Fruit fly (Drosophila melanogaster) whole organism, embryonic: ENCODE results near the gene Ino80.

Experiments
- Awh ChIP-seq: fragments of 200-800 bp; sonication (Bioruptor generic); IDR thresholded peaks from 2 replicates; pipeline ENCODE4, ENCODE4 v1.3.6; 2022; ENCODE audit warnings: missing biosample characterization, missing genetic modification characterization
- CG10959 ChIP-seq: fragments of 200-800 bp; sonication (Bioruptor generic); IDR thresholded peaks from 2 replicates; pipeline ENCODE4 v1.3.6; 2022; ENCODE audit warnings: missing biosample characterization, missing genetic modification characterization
- CG11504 ChIP-seq: fragments of 200-800 bp; sonication (Bioruptor generic); optimal IDR thresholded peaks from 3 replicates; lab custom pipeline; 2019; ENCODE audit warnings: missing biosample characterization, mild to moderate bottlenecking, missing genetic modification characterization, moderate library complexity
- CG12071 ChIP-seq: fragments of 200-800 bp; sonication (Bioruptor generic); optimal IDR thresholded peaks from 3 replicates; lab custom pipeline; 2018; ENCODE audit warnings: missing biosample characterization, mild to moderate bottlenecking, missing genetic modification characterization
- CG1233 ChIP-seq: fragments of 200-800 bp; sonication (Bioruptor generic); optimal IDR thresholded peaks from 4 replicates; lab custom pipeline; 2018; ENCODE audit warnings: missing biosample characterization, mild to moderate bottlenecking, missing genetic modification characterization
- CG16815 ChIP-seq: fragments of 200-800 bp; sonication (Bioruptor generic); optimal IDR thresholded peaks from 3 replicates; lab custom pipeline; 2017; ENCODE audit warnings: missing biosample characterization, mild to moderate bottlenecking, missing genetic modification characterization
- CG17829 ChIP-seq: fragments of 200-800 bp; optimal IDR thresholded peaks from 2 replicates; lab custom pipeline; 2019; ENCODE audit warnings: missing biosample characterization, mild to moderate bottlenecking, missing genetic modification characterization, moderate library complexity
- CG17912 ChIP-seq: fragments of 200-800 bp; sonication (Bioruptor generic); optimal IDR thresholded peaks from 2 replicates; lab custom pipeline; 2018; ENCODE audit warnings: missing biosample characterization, mild to moderate bottlenecking, missing genetic modification characterization
- CG18011 ChIP-seq: fragments of 200-800 bp; sonication (Bioruptor generic); optimal IDR thresholded peaks from 2 replicates; lab custom pipeline; 2017; ENCODE audit warnings: missing biosample characterization, missing genetic modification characterization, mild to moderate bottlenecking, moderate library complexity, missing genotype
- CG18599 ChIP-seq: fragments of 200-800 bp; sonication (Bioruptor generic); optimal IDR thresholded peaks from 3 replicates; lab custom pipeline; 2017; ENCODE audit warnings: missing biosample characterization, missing genetic modification characterization, mild to moderate bottlenecking, moderate library complexity, missing genetic modification reagents
- CG2199 ChIP-seq: fragments of 200-800 bp; sonication (Bioruptor generic); IDR thresholded peaks from 3 replicates; pipeline ENCODE4 v1.3.6; 2022; ENCODE audit warnings: missing biosample characterization, missing genetic modification characterization
- CG2889 ChIP-seq: fragments of 200-800 bp; sonication (Bioruptor generic); IDR thresholded peaks from 3 replicates; pipeline ENCODE4 v1.3.6; 2022; ENCODE audit warnings: missing biosample characterization, missing genetic modification characterization
- CG32532 ChIP-seq: fragments of 200-800 bp; sonication (Bioruptor generic); IDR thresholded peaks from 2 replicates; pipeline ENCODE4 v1.3.6; 2022; ENCODE audit warnings: missing biosample characterization, missing genetic modification characterization
- CG3407 ChIP-seq: fragments of 200-800 bp; sonication (Bioruptor generic); optimal IDR thresholded peaks from 2 replicates; lab custom pipeline; 2018; ENCODE audit warnings: missing biosample characterization, mild to moderate bottlenecking, missing genetic modification characterization
- CG4617 ChIP-seq: fragments of 200-800 bp; sonication (Bioruptor generic); optimal IDR thresholded peaks from 3 replicates; lab custom pipeline; 2016; ENCODE audit warnings: missing biosample characterization, missing genetic modification characterization, borderline replicate concordance
- CG6765 ChIP-seq: fragments of 200-800 bp; sonication (Bioruptor generic); optimal IDR thresholded peaks from 3 replicates; lab custom pipeline; 2017; ENCODE audit warnings: missing biosample characterization, mild to moderate bottlenecking, missing genetic modification characterization
- CG7928 ChIP-seq: fragments of 200-800 bp; sonication (Bioruptor generic); optimal IDR thresholded peaks from 2 replicates; lab custom pipeline; 2017; ENCODE audit warnings: missing biosample characterization, mild to moderate bottlenecking, missing genetic modification characterization
- CG8089 ChIP-seq: fragments of 200-800 bp; sonication (Bioruptor generic); optimal IDR thresholded peaks from 3 replicates; lab custom pipeline; 2016; ENCODE audit warnings: missing biosample characterization, missing genetic modification characterization
- CG8388 ChIP-seq: fragments of 200-800 bp; sonication (Bioruptor generic); optimal IDR thresholded peaks from 2 replicates; lab custom pipeline; 2019; ENCODE audit warnings: missing biosample characterization, mild to moderate bottlenecking, missing genetic modification characterization, moderate library complexity
- CG8944 ChIP-seq: fragments of 200-800 bp; sonication (Bioruptor generic); optimal IDR thresholded peaks from 3 replicates; lab custom pipeline; 2016; ENCODE audit warnings: missing biosample characterization, missing genetic modification characterization
- CG9817 ChIP-seq: fragments of 200-800 bp; sonication (Bioruptor generic); optimal IDR thresholded peaks from 2 replicates; lab custom pipeline; 2018; ENCODE audit warnings: missing biosample characterization, mild to moderate bottlenecking, missing genetic modification characterization, moderate library complexity
- Dfd ChIP-seq, 2 experiments: fragments of >200 bp; optimal IDR thresholded peaks; 2 replicates each; lab custom pipeline; 2017; ENCODE audit warnings: missing biosample characterization in 2 of 2, missing genetic modification characterization in 2 of 2
- Dip2 ChIP-seq: fragments of 200-800 bp; sonication (Bioruptor generic); IDR thresholded peaks from 2 replicates; pipeline ENCODE4 v1.3.6; 2022; ENCODE audit warnings: missing biosample characterization, missing genetic modification characterization
- Dip3 ChIP-seq: fragments of 200-800 bp; sonication (Bioruptor generic); optimal IDR thresholded peaks from 3 replicates; lab custom pipeline; 2016; ENCODE audit warnings: missing biosample characterization, missing genetic modification characterization
- HLH3B ChIP-seq: fragments of 200-800 bp; sonication (Bioruptor generic); IDR thresholded peaks from 2 replicates; pipeline ENCODE4 v1.3.6; 2022; ENCODE audit warnings: missing biosample characterization, missing genetic modification characterization
- Hand ChIP-seq: fragments of 200-800 bp; sonication (Bioruptor generic); optimal IDR thresholded peaks from 2 replicates; lab custom pipeline; 2017; ENCODE audit warnings: mild to moderate bottlenecking, missing biosample characterization, missing genetic modification reagents, missing genetic modification characterization
- Hr78 ChIP-seq, 2 experiments: fragments of 200-800 bp in 1 of 2; fragments of >200 bp in 1 of 2; sonication (Bioruptor generic) in 1 of 2; optimal IDR thresholded peaks; 2 replicates each; lab custom pipeline; 2017 to 2019; ENCODE audit warnings: missing biosample characterization in 2 of 2, missing genetic modification characterization in 2 of 2, mild to moderate bottlenecking in 1 of 2, moderate library complexity in 1 of 2
- Kr ChIP-seq: fragments of 200-800 bp; sonication (Bioruptor generic); optimal IDR thresholded peaks from 2 replicates; lab custom pipeline; 2017; ENCODE audit warnings: missing biosample characterization, mild to moderate bottlenecking, missing genetic modification characterization
- Mes4 ChIP-seq: fragments of 200-800 bp; sonication (Bioruptor generic); optimal IDR thresholded peaks from 2 replicates; lab custom pipeline; 2016; ENCODE audit warnings: missing biosample characterization, missing genetic modification characterization
- NfI ChIP-seq: fragments of 200-800 bp; sonication (Bioruptor generic); optimal IDR thresholded peaks from 3 replicates; lab custom pipeline; 2018; ENCODE audit warnings: missing biosample characterization, mild to moderate bottlenecking, missing genetic modification characterization, moderate library complexity
- Opbp ChIP-seq: fragments of 200-800 bp; sonication (Bioruptor generic); IDR thresholded peaks from 3 replicates; pipeline ENCODE4 v1.3.6; 2022; ENCODE audit warnings: missing biosample characterization, missing genetic modification characterization; ENCODE audit not compliant: partially characterized antibody
- Sin3A ChIP-seq: fragments of >200 bp; optimal IDR thresholded peaks from 2 replicates; lab custom pipeline; 2018
- Six4 ChIP-seq: fragments of 200-800 bp; sonication (Bioruptor generic); optimal IDR thresholded peaks from 2 replicates; lab custom pipeline; 2016; ENCODE audit warnings: missing biosample characterization, missing genetic modification characterization
- Xbp1 ChIP-seq: fragments of 200-800 bp; sonication (Bioruptor generic); optimal IDR thresholded peaks from 3 replicates; lab custom pipeline; 2016; ENCODE audit warnings: missing biosample characterization, mild to moderate bottlenecking, missing genetic modification characterization
- aop ChIP-seq: fragments of 200-800 bp; sonication (Bioruptor generic); IDR thresholded peaks from 2 replicates; pipeline ENCODE4 v1.3.6; 2022; ENCODE audit warnings: missing biosample characterization, missing genetic modification characterization
- az2 ChIP-seq: fragments of 200-800 bp; sonication (Bioruptor generic); optimal IDR thresholded peaks from 3 replicates; lab custom pipeline; 2016; ENCODE audit warnings: missing biosample characterization, missing genetic modification characterization
- br ChIP-seq: fragments of >200 bp; optimal IDR thresholded peaks from 2 replicates; lab custom pipeline; 2017
- dati ChIP-seq: fragments of 200-800 bp; sonication (Bioruptor generic); IDR thresholded peaks from 2 replicates; pipeline ENCODE4 v1.3.6; 2022; ENCODE audit warnings: missing biosample characterization, missing genetic modification characterization
- dmrt11E ChIP-seq: fragments of 200-800 bp; sonication (Bioruptor generic); optimal IDR thresholded peaks from 3 replicates; lab custom pipeline; 2018; ENCODE audit warnings: missing biosample characterization, mild to moderate bottlenecking, missing genetic modification characterization, moderate library complexity
- fd64A ChIP-seq: fragments of 200-800 bp; sonication (Bioruptor generic); optimal IDR thresholded peaks from 3 replicates; lab custom pipeline; 2018; ENCODE audit warnings: missing biosample characterization, mild to moderate bottlenecking, missing genetic modification characterization
- ken ChIP-seq: fragments of 200-800 bp; sonication (Bioruptor generic); IDR thresholded peaks from 3 replicates; pipeline ENCODE4 v1.3.6; 2022; ENCODE audit warnings: missing biosample characterization, missing genetic modification characterization
- lilli ChIP-seq: fragments of 200-800 bp; sonication (Bioruptor generic); optimal IDR thresholded peaks from 3 replicates; lab custom pipeline; 2016; ENCODE audit warnings: missing biosample characterization, missing genetic modification characterization
- lov ChIP-seq, 2 experiments: fragments of 200-800 bp in 1 of 2; fragments of >200 bp in 1 of 2; sonication (Bioruptor generic) in 1 of 2; IDR thresholded peaks in 1 of 2; optimal IDR thresholded peaks in 1 of 2; 2 replicates in 1 of 2; 3 replicates in 1 of 2; pipeline versions ENCODE4 v1.3.6 to Lab custom; 2017 to 2022; ENCODE audit warnings: missing biosample characterization in 1 of 2, missing genetic modification characterization in 1 of 2
- luna ChIP-seq: fragments of 200-800 bp; sonication (Bioruptor generic); optimal IDR thresholded peaks from 2 replicates; lab custom pipeline; 2016; ENCODE audit warnings: missing biosample characterization, missing genetic modification characterization
- nmo ChIP-seq: fragments of 200-800 bp; sonication (Bioruptor generic); optimal IDR thresholded peaks from 2 replicates; lab custom pipeline; 2018; ENCODE audit warnings: missing biosample characterization, mild to moderate bottlenecking, missing genetic modification characterization, moderate library complexity
- org-1 ChIP-seq: fragments of 200-800 bp; sonication (Bioruptor generic); optimal IDR thresholded peaks from 2 replicates; lab custom pipeline; 2017; ENCODE audit warnings: missing biosample characterization, missing genetic modification characterization
- pzg ChIP-seq: fragments of 200-800 bp; sonication (Bioruptor generic); optimal IDR thresholded peaks from 3 replicates; lab custom pipeline; 2018; ENCODE audit warnings: missing biosample characterization, mild to moderate bottlenecking, missing genetic modification characterization, moderate library complexity
- ranshi ChIP-seq: fragments of 200-800 bp; sonication (Bioruptor generic); IDR thresholded peaks from 2 replicates; pipeline ENCODE4 v1.3.6; 2022; ENCODE audit warnings: missing biosample characterization, missing genetic modification characterization
- scrt ChIP-seq: fragments of 200-800 bp; sonication (Bioruptor generic); optimal IDR thresholded peaks from 2 replicates; lab custom pipeline; 2018; ENCODE audit warnings: missing biosample characterization, mild to moderate bottlenecking, missing genetic modification characterization, moderate library complexity
- slou ChIP-seq: fragments of 200-800 bp; sonication (Bioruptor generic); optimal IDR thresholded peaks from 3 replicates; lab custom pipeline; 2016; ENCODE audit warnings: missing biosample characterization, missing genetic modification characterization
- trem ChIP-seq: fragments of 200-800 bp; optimal IDR thresholded peaks from 3 replicates; lab custom pipeline; 2019; ENCODE audit warnings: missing biosample characterization, mild to moderate bottlenecking, missing genetic modification characterization, moderate library complexity

Ino80 gene

dm6 chr3R:19403096-19403515 lies at the start of gene Ino80, which contains the start of gene Aptx:
TSS of gene Ino80 (minus strand) at chr3R:19403153.
TSS of gene Aptx (plus strand) at chr3R:19403455.
- TF ChIP-seq dati (peak; percentile 84), CG8089 (peak; percentile 90), ken (GFP tag; lab: Robert Waterston, UW) (peak; percentile 93), scrt (GFP tag; lab: Kevin White, UChicago) (no peak), trem (peak; percentile 93), CG4617 (GFP tag; lab: Kevin White, UChicago) (peak; percentile 85), aop (GFP tag; lab: Robert Waterston, UW) (no peak), az2 (peak; percentile 96), Kr (GFP tag; lab: Kevin White, UChicago) (no peak), CG16815 (GFP tag; lab: Kevin White, UChicago) (peak; percentile 96), nmo (GFP tag; lab: Kevin White, UChicago) (peak; percentile 97), org-1 (GFP tag; lab: Kevin White, UChicago) (peak; percentile 84), CG2199 (GFP tag; lab: Robert Waterston, UW) (peak; percentile 71; the same call in 2 of the 3 replicates), Mes4 (peak; percentile 88), ranshi (GFP tag; lab: Robert Waterston, UW) (peak; percentile 93), Hr78 (GFP tag; optimal IDR thresholded peaks at IDR 0.05; lab: Kevin White, UChicago) (no peak), Opbp (GFP tag; lab: Robert Waterston, UW) (peak; percentile 97), CG8944 (GFP tag; lab: Kevin White, UChicago) (peak; percentile 92), CG3407 (peak; percentile 83), CG1233 (GFP tag; lab: Kevin White, UChicago) (peak; percentile 81), lilli (GFP tag; lab: Kevin White, UChicago) (peak; percentile 97), CG7928 (GFP tag; lab: Kevin White, UChicago) (peak; percentile 72), Dip2 (GFP tag; lab: Robert Waterston, UW) (peak; percentile 49), CG18599 (GFP tag; lab: Kevin White, UChicago) (peak; percentile 93), Dip3 (GFP tag; lab: Kevin White, UChicago) (peak; percentile 94), br (lab: Kevin White, UChicago) (no peak), luna (GFP tag; lab: Kevin White, UChicago) (peak; percentile 76), lov (optimal IDR thresholded peaks at IDR 0.05; lab: Kevin White, UChicago) (no peak), lov (GFP tag; IDR thresholded peaks at IDR 0.05; lab: Robert Waterston, UW) (peak; percentile 87), Dfd (GFP tag; optimal IDR thresholded peaks at IDR 0.05; lab: Kevin White, UChicago) (peak in 1 of 2 experiments; percentile 52), CG17829 (tag; lab: Kevin White, UChicago) (peak; percentile 95), HLH3B (GFP tag; lab: Robert Waterston, UW) (peak; percentile 94), CG6765 (GFP tag; lab: Kevin White, UChicago) (peak; percentile 74), CG17912 (no peak), CG32532 (GFP tag; lab: Robert Waterston, UW) (peak; percentile 96), slou (GFP tag; lab: Kevin White, UChicago) (peak; percentile 91), fd64A (GFP tag; lab: Kevin White, UChicago) (peak; percentile 61), CG9817 (tag; lab: Kevin White, UChicago) (peak; percentile 96), NfI (GFP tag; lab: Kevin White, UChicago) (peak; percentile 92), Hand (GFP tag; lab: Kevin White, UChicago) (peak; percentile 71), CG10959 (GFP tag; lab: Robert Waterston, UW) (peak; percentile 83), CG11504 (tag; lab: Kevin White, UChicago) (peak; percentile 94), Xbp1 (GFP tag; lab: Kevin White, UChicago) (peak; percentile 97), CG2889 (peak; percentile 92), Six4 (GFP tag; lab: Kevin White, UChicago) (peak; percentile 94), CG8388 (GFP tag; lab: Kevin White, UChicago) (peak; percentile 93), pzg (GFP tag; lab: Kevin White, UChicago) (peak; percentile 77), Awh (GFP tag; lab: Robert Waterston, UW) (peak; percentile 91), dmrt11E (tag; lab: Kevin White, UChicago) (peak; percentile 95), Sin3A (peak; percentile 96), CG18011 (GFP tag; lab: Kevin White, UChicago) (peak; percentile 72), CG12071 (GFP tag; lab: Kevin White, UChicago) (peak; percentile 67)
